Fruit fly (Drosophila melanogaster): ENCODE results near the gene Ir76a.

Ir76a gene

DNA sequence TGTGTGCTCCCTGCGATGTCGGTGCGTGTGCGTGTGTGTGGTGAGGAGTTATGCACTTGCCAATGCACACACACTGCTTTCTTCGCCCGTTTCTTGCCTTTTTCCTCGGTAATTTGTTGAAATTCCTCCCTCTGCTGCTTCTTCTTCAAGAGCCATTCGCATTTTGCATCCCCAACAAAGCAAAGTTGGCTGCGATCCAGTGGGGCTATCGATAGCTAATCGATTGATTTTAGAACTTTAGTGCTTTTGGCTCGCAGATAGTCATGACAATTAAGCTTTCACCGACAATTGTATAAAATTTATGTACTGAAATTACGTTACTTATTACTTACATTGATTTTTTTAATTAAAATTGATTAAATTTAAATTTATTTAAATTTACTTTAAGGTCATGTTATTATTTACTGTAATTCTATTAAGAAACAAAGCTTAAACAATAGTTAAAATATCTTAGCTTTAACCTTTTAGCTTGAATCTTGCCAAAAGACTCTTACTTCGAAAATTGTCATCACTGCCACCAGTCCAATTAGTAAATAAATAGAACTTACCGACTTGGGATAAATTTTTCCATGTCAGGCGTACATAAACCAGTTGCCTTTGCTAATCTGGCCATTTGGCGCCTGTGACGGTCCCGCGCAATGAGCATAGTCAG is 35.2 kb downstream of the Ir76a start, which contains the start of the genes trc and CG32221 (continued):
- TF ChIP-seq org-1 (GFP tag; optimal IDR thresholded peaks at IDR 0.05) (no peak), nmo (GFP tag; optimal IDR thresholded peaks at IDR 0.05) (peak; percentile 69), maf-S (GFP tag; optimal IDR thresholded peaks at IDR 0.05) (no peak), lbe (GFP tag; optimal IDR thresholded peaks at IDR 0.05) (no peak), hth (optimal IDR thresholded peaks at IDR 0.05) (no peak), Elba2 (GFP tag; optimal IDR thresholded peaks at IDR 0.05) (no peak), Nf-YB (GFP tag; optimal IDR thresholded peaks at IDR 0.05) (peak; percentile 13), row (GFP tag; IDR thresholded peaks at IDR 0.05) (peak; percentile 83), ato (GFP tag; IDR thresholded peaks at IDR 0.05; ENCODE audit: partially characterized antibody) (no peak), pzg (GFP tag; optimal IDR thresholded peaks at IDR 0.05) (peak; percentile 88), Gsc (GFP tag; IDR thresholded peaks at IDR 0.05) (no peak), Asciz (GFP tag; optimal IDR thresholded peaks at IDR 0.05) (no peak), CG17568 (GFP tag; optimal IDR thresholded peaks at IDR 0.05) (no peak), B-H2 (GFP tag; optimal IDR thresholded peaks at IDR 0.05) (peak; percentile 89), C15 (GFP tag; IDR thresholded peaks at IDR 0.05) (no peak), HLH4C (GFP tag; IDR thresholded peaks at IDR 0.05; ENCODE audit: partially characterized antibody) (peak; percentile 59), CG2116 (GFP tag; optimal IDR thresholded peaks at IDR 0.05) (peak; percentile 62), Lhr (GFP tag; optimal IDR thresholded peaks at IDR 0.05) (peak; percentile 54), CG14014 (GFP tag; IDR thresholded peaks at IDR 0.05) (no peak), CG11398 (GFP tag; optimal IDR thresholded peaks at IDR 0.05) (no peak), pfk (GFP tag; optimal IDR thresholded peaks at IDR 0.05) (peak; percentile 56), Ravus (GFP tag; IDR thresholded peaks at IDR 0.05) (no peak), CG6272 (GFP tag; IDR thresholded peaks at IDR 0.05) (no peak), H2.0 (GFP tag; IDR thresholded peaks at IDR 0.05) (peak; percentile 44; the same call in 1 of the 2 replicates), CG7357 (GFP tag; IDR thresholded peaks at IDR 0.05) (no peak), Sox102F (GFP tag; optimal IDR thresholded peaks at IDR 0.05) (no peak), her (GFP tag; optimal IDR thresholded peaks at IDR 0.05) (no peak), CG13424 (tag; optimal IDR thresholded peaks at IDR 0.05) (peak; percentile 54), Dad (GFP tag; optimal IDR thresholded peaks at IDR 0.05) (peak; percentile 14), crol (GFP tag; IDR thresholded peaks at IDR 0.05) (no peak), zfh1 (GFP tag; IDR thresholded peaks at IDR 0.05) (peak; percentile 52; the same call in 2 of the 3 replicates), CG12942 (GFP tag; optimal IDR thresholded peaks at IDR 0.05) (peak; percentile 27), CG12391 (tag; optimal IDR thresholded peaks at IDR 0.05) (peak; percentile 53), gro (GFP tag; optimal IDR thresholded peaks at IDR 0.05) (no peak), tna (GFP tag; IDR thresholded peaks at IDR 0.05; ENCODE audit: partially characterized antibody) (peak; percentile 36; the same call in 1 of the 2 replicates), B-H1 (GFP tag; IDR thresholded peaks at IDR 0.05) (no peak), ttk (GFP tag; IDR thresholded peaks at IDR 0.05) (peak; percentile 43; the same call in 1 of the 2 replicates), Ets65A (GFP tag) (peak; percentile 94), CG13296 (GFP tag; optimal IDR thresholded peaks at IDR 0.05) (no peak), Fer1 (GFP tag; optimal IDR thresholded peaks at IDR 0.05) (peak; percentile 70), jigr1 (GFP tag; IDR thresholded peaks at IDR 0.05) (no peak), ERR (GFP tag; optimal IDR thresholded peaks at IDR 0.05) (no peak), bigmax (GFP tag; optimal IDR thresholded peaks at IDR 0.05) (no peak), CG3065 (GFP tag; optimal IDR thresholded peaks at IDR 0.05) (no peak), CG8359 (GFP tag; optimal IDR thresholded peaks at IDR 0.05; ENCODE audit: borderline replicate concordance) (no peak), fd64A (GFP tag; optimal IDR thresholded peaks at IDR 0.05) (no peak), Hsf (GFP tag; optimal IDR thresholded peaks at IDR 0.05) (peak; percentile 41), HLHmδ (GFP tag; optimal IDR thresholded peaks at IDR 0.05) (peak; percentile 94), Chrac-16 (GFP tag; optimal IDR thresholded peaks at IDR 0.05) (peak; percentile 8), bcd (GFP tag; optimal IDR thresholded peaks at IDR 0.05) (no peak), MBD-R2 (GFP tag; IDR thresholded peaks at IDR 0.05) (peak; percentile 81)
